Worm (Caenorhabditis elegans) whole organism, dauer: Measurements from ENCODE around the gene C14C10.1.

Experiments
- unc-62 ChIP-seq: sonication (generic microtip); optimal IDR thresholded peaks from 2 replicates; lab custom pipeline; 2017; ENCODE audit warnings: missing biosample characterization, missing genetic modification reagents, missing genetic modification characterization

The C14C10.1 gene

ce11 chrV:12556904-12557303, 31.2 kb upstream of the C14C10.1 start:
- TF ChIP-seq unc-62 (GFP tag; lab: Kevin White, UChicago): no peak

DNA sequence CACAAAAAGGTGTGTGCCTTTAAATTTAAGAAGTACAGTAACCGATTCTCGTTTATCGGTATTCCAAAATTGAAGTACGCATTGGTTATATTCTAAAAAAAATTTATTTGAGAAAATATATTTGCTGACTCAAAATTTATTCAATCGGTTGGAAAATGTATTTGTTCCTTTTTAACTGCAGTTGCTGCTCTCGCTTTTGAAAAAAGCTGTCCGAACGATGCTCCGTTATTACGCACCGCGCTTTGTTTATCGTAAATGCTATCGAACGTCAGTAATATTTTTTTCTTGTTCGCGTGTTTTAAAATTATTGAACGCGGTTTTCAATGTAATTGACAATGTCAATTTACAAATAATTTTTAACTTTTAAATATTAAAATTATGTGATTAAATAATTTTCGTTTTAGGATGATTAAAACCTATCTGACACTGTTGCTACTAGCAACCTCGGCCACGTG, 27.8 kb upstream of the C14C10.1 start, which contains the start of gene sel-1:
sel-1 (plus strand) TSS at position 405 of the 455 bp plus-strand sequence.
- TF ChIP-seq unc-62 (GFP tag; lab: Kevin White, UChicago): no peak

DNA sequence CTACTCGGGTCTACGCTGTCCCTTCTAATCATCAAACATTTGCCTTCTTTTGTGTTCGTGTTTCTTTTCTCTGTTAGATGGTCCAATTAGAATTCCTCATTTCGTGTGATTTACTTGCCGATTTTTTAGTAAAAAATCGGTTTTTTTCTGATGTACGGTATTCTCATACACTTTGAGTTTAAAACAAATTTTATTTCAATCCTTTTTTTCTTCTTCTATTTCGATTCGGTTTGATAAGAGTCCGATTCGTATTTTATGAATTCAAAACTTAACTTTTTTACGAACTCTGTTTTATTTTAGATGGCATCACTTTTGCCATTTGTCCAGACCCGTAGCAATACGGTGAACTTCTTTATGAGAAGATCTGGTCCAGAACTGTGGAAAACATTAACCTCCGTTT, 24.9 kb upstream of the C14C10.1 start, which contains the start of gene mrps-5:
mrps-5 (plus strand) TSS at position 301 of the 400 bp plus-strand sequence.
- no peak for TF ChIP-seq unc-62 (GFP tag; lab: Kevin White, UChicago)

DNA sequence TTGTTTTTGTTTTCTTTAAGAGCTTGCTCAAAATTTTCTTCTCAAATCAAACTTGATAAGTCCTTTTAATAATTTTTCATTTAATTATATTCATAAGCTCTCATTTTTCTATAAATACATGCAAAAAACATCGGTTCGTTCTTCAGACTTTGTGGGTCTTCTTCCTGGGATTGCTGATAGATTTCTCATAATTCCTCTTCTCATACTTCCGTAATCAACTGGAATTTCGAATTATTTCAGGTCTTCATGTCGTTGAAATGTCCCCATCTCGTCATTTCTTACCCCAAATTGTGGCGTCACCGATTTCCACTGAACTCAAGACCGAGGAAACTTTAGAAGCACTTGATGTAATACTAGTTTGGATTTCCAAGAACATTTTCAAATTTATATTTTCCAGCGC, 23.2 kb upstream of the C14C10.1 start:
- TF ChIP-seq unc-62 (GFP tag; lab: Kevin White, UChicago): no peak

- TF ChIP-seq unc-62 (GFP tag; lab: Kevin White, UChicago): no peak
These were observed 20.8 kb upstream of the C14C10.1 start for ce11 chrV:12567312-12567711.

ce11 chrV:12567850-12568249, 20.3 kb upstream of the C14C10.1 start, which contains the start of gene E02A10.4:
TSS of gene E02A10.4 (minus strand) at chrV:12567950.
- TF ChIP-seq unc-62 (GFP tag; lab: Kevin White, UChicago): no peak

- TF ChIP-seq unc-62 (GFP tag; lab: Kevin White, UChicago): no peak
These were observed 17.9 kb upstream of the C14C10.1 start for ce11 chrV:12570271-12570670.

ce11 chrV:12575846-12576245, 12.3 kb upstream of the C14C10.1 start:
- no peak for TF ChIP-seq unc-62 (GFP tag; lab: Kevin White, UChicago)

- TF ChIP-seq unc-62 (GFP tag; lab: Kevin White, UChicago): no peak
These were observed 11.6 kb upstream of the C14C10.1 start, which contains the start of gene grl-23 for ce11 chrV:12576495-12576947. TSS of gene grl-23 (minus strand) at chrV:12576897.

- TF ChIP-seq unc-62 (GFP tag; lab: Kevin White, UChicago): no peak
These were observed 8.8 kb upstream of the C14C10.1 start, which contains the start of gene E02A10.3 for ce11 chrV:12579299-12579698. TSS of gene E02A10.3 (plus strand) at chrV:12579599.

DNA sequence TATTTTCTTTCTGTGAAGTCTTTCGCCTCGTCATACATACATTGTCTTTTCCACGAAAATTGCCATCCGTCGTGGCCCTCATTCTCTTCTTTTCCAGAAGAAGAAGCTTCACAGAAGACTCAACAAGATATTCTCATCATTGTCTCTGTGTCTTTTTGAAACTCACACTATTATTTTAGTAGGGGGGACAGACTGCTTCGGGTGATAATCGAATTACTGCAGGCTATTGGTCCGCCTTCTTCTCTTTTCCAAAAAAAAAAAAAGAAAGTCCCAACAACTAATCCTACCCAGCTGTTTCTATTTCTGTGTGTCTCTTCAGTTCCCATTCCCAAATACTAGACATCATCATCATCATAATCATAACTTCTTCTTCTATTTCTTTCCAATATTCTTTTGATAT, 4.7 kb upstream of the C14C10.1 start:
- TF ChIP-seq unc-62 (GFP tag; lab: Kevin White, UChicago): no peak

ce11 chrV:12584771-12585170, 3.4 kb upstream of the C14C10.1 start:
- TF ChIP-seq unc-62 (GFP tag; lab: Kevin White, UChicago): no peak

DNA sequence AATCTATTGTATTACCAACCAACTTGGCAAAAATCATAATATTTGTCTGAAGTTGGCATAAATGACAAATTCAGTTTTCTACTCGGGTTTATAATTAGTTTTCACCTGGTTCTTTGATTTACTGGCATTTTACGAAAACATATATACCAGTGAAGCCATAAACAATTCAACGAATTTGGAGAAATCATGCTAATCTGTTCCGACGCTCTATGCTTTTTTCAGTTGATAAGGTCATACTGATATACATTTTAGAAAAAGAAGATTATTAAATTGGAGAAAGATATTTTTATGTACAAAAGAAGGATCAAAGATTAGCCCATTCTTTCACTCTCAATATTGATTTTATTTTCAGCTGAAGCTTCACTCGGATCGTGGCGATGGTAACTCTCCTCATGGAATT, 1.3 kb upstream of the C14C10.1 start:
- TF ChIP-seq unc-62 (GFP tag; lab: Kevin White, UChicago): no peak

ce11 chrV:12590601-12591000, 2.5 kb downstream of the C14C10.1 start, which contains the start of gene ttr-43:
TSS of gene ttr-43 (minus strand) at chrV:12590701.
- no peak for TF ChIP-seq unc-62 (GFP tag; lab: Kevin White, UChicago)

- TF ChIP-seq unc-62 (GFP tag; lab: Kevin White, UChicago): no peak
These were observed 4.2 kb downstream of the C14C10.1 start, which contains the start of gene C14C10.2 for ce11 chrV:12592379-12592778. TSS of gene C14C10.2 (minus strand) at chrV:12592479.

- TF ChIP-seq unc-62 (GFP tag; lab: Kevin White, UChicago): no peak
These were observed 8.1 kb downstream of the C14C10.1 start, which contains the start of gene mma-1 for ce11 chrV:12596196-12596595. TSS of gene mma-1 (minus strand) at chrV:12596296.

- TF ChIP-seq unc-62 (GFP tag; lab: Kevin White, UChicago): no peak
These were observed 8.7 kb downstream of the C14C10.1 start for ce11 chrV:12596795-12597194.
